Worm (Caenorhabditis elegans) whole organism, L1 larva: Measurements from ENCODE around the gene K03A11.4.

Experiments used
- fos-1 ChIP-seq: fragments of 150-350 bp; optimal IDR thresholded peaks from 2 replicates; lab custom pipeline; 2014; ENCODE audit warnings: missing biosample characterization, missing genetic modification characterization
- unc-62 ChIP-seq: fragments of 150-350 bp; optimal IDR thresholded peaks from 2 replicates; lab custom pipeline; 2014; ENCODE audit warnings: missing biosample characterization, missing genetic modification reagents, missing genetic modification characterization

DNA sequence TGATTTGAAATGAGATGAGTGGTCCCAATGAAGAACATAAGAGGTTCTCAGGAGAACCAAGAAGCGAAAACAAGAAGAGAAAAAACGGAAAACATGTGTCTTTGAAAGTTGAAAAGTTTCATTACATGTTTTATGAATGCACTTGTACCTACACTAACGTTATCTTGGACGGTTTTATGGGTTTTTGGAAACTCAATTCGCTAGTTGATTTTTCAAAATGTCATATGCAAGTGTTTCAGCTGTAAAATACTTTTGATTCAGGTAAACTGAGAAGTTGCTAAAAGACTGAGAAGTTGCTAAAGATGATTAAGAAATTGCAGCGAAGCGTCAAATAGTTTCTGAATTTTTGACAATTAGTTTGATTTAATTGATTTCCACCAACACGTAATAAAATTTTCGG is 6.9 kb upstream of the K03A11.4 start, which contains the start of gene cpx-2:
- TF ChIP-seq fos-1, result no peak
- TF ChIP-seq unc-62 (GFP tag; lab: Kevin White, UChicago), result no peak
